Worm (Caenorhabditis elegans) whole organism, L2 larva: ENCODE measurements around the gene srw-72.

Experiments used
- nhr-11 ChIP-seq: fragments of 150-350 bp; optimal IDR thresholded peaks from 2 replicates; lab custom pipeline; 2014; ENCODE audit warnings: missing biosample characterization, missing genetic modification characterization
- zag-1 ChIP-seq: fragments of 150-350 bp; optimal IDR thresholded peaks from 2 replicates; lab custom pipeline; 2014; ENCODE audit warnings: missing biosample characterization, missing genetic modification characterization

- TF ChIP-seq zag-1: no peak
- no peak for TF ChIP-seq nhr-11 (tag; lab: Kevin White, UChicago)
Observed at ce11 chrV:17469180-17469579, 2.3 kb downstream of the srw-72 start, which contains the start of gene F20E11.17.
